Worm (Caenorhabditis elegans) whole organism, young adult: ENCODE data around the gene rbm-25.

Experiments
- B0035.1 ChIP-seq: sonication (generic microtip); optimal IDR thresholded peaks from 2 replicates; lab custom pipeline; 2016; ENCODE audit warnings: missing genetic modification characterization, mild to moderate bottlenecking, missing compliant biosample characterization, missing genotype, missing genetic modification reagents
- F55B11.4 ChIP-seq: sonication (generic microtip); optimal IDR thresholded peaks from 2 replicates; lab custom pipeline; 2016; ENCODE audit warnings: missing compliant biosample characterization, missing genetic modification characterization, borderline replicate concordance; ENCODE audit not compliant: insufficient read depth
- Y56A3A.18 ChIP-seq: fragments of 200-800 bp; sonication (Bioruptor generic); IDR thresholded peaks from 2 replicates; pipeline ENCODE4 v1.3.6; 2022; ENCODE audit warnings: missing genetic modification reagents, missing genetic modification characterization, missing compliant biosample characterization
- Y79H2A.3 ChIP-seq: fragments of 200-800 bp; sonication (Bioruptor generic); conservative IDR thresholded peaks from 2 replicates; pipeline ENCODE4 v1.3.6; 2022; ENCODE audit warnings: missing genetic modification reagents, missing genetic modification characterization, missing compliant biosample characterization
- ama-1 ChIP-seq, 3 experiments: fragments of 150-350 bp in 1 of 3; sonication (generic microtip) in 2 of 3; optimal IDR thresholded peaks; 2 replicates each; lab custom pipeline; 2014 to 2018; ENCODE audit warnings: missing biosample characterization in 2 of 3, missing genetic modification characterization in 2 of 3, missing genetic modification reagents in 2 of 3
- dpff-1 ChIP-seq: sonication (generic microtip); optimal IDR thresholded peaks from 2 replicates; lab custom pipeline; 2017; ENCODE audit warnings: mild to moderate bottlenecking, missing genetic modification characterization, missing compliant biosample characterization
- dpl-1 ChIP-seq: fragments of 150-350 bp; optimal IDR thresholded peaks from 2 replicates; lab custom pipeline; 2014; ENCODE audit warnings: missing biosample characterization, missing genetic modification reagents, missing genetic modification characterization
- lag-1 ChIP-seq: fragments of 200-800 bp; sonication (Bioruptor generic); IDR thresholded peaks from 2 replicates; pipeline ENCODE4 v1.3.6; 2022; ENCODE audit warnings: missing genetic modification reagents, missing genetic modification characterization, missing compliant biosample characterization
- let-607 ChIP-seq, 2 experiments: fragments of 200-800 bp in 1 of 2; sonication (Bioruptor generic) in 1 of 2; sonication (generic microtip) in 1 of 2; optimal IDR thresholded peaks; 2 replicates each; lab custom pipeline; 2016 to 2018; ENCODE audit warnings: mild to moderate bottlenecking in 2 of 2, missing compliant biosample characterization in 2 of 2, missing genetic modification characterization in 2 of 2, moderate library complexity in 2 of 2, missing genotype in 1 of 2
- lir-1 ChIP-seq: fragments of 200-800 bp; sonication (Bioruptor generic); conservative IDR thresholded peaks from 2 replicates; pipeline ENCODE4 v1.3.6; 2022; ENCODE audit warnings: missing genetic modification reagents, missing genetic modification characterization, missing compliant biosample characterization
- madf-10 ChIP-seq: sonication (generic microtip); optimal IDR thresholded peaks from 2 replicates; lab custom pipeline; 2016; ENCODE audit warnings: mild to moderate bottlenecking, missing genetic modification characterization, missing compliant biosample characterization
- sdz-38 ChIP-seq: sonication (generic microtip); optimal IDR thresholded peaks from 2 replicates; lab custom pipeline; 2016; ENCODE audit warnings: missing genotype, missing genetic modification characterization, missing compliant biosample characterization
- unc-62 ChIP-seq: fragments of 150-350 bp; optimal IDR thresholded peaks from 2 replicates; lab custom pipeline; 2014; ENCODE audit warnings: missing biosample characterization, missing genetic modification reagents, missing genetic modification characterization
- ztf-3 ChIP-seq: fragments of 200-800 bp; sonication (Bioruptor generic); optimal IDR thresholded peaks from 2 replicates; lab custom pipeline; 2018; ENCODE audit warnings: mild to moderate bottlenecking, missing genetic modification characterization, missing compliant biosample characterization

DNA sequence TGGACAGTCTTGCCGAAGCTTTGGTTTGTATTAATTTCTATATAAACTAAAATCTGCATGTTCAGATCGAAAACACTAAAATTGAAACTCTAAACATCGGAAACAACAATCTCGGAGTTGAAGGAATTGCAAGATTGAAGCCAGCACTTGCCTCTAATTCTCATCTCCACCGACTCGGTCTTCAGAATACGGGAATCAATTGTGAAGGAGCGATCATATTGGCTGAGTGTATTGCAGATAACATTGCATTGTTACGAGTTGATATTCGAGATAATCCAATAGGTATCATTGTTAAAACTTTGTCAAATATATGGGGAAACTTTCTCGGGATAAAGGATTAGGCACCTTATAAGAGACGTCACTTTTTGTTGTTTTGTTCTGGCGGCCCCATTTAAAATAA is 27.7 kb upstream of the rbm-25 start:
- TF ChIP-seq let-607 (tag; optimal IDR thresholded peaks at IDR 0.05; lab: Kevin White, UChicago) (no peak), Y79H2A.3 (GFP tag; lab: Robert Waterston, UW) (no peak), ama-1 (optimal IDR thresholded peaks at IDR 0.05; lab: Kevin White, UChicago) (no peak), ama-1 (GFP tag; optimal IDR thresholded peaks at IDR 0.05; lab: Kevin White, UChicago) (no peak), dpl-1 (GFP tag; lab: Kevin White, UChicago) (no peak), unc-62 (GFP tag; lab: Kevin White, UChicago) (no peak), sdz-38 (no peak), B0035.1 (tag; lab: Kevin White, UChicago) (no peak), lag-1 (no peak), ztf-3 (GFP tag; lab: Kevin White, UChicago) (no peak), F55B11.4 (tag; lab: Kevin White, UChicago) (no peak), Y56A3A.18 (GFP tag; lab: Robert Waterston, UW) (no peak), lir-1 (GFP tag; lab: Robert Waterston, UW) (no peak), madf-10 (tag; lab: Kevin White, UChicago) (no peak), dpff-1 (tag; lab: Kevin White, UChicago) (no peak)
